Fruit fly (Drosophila melanogaster) whole organism, embryonic: Measurements from ENCODE around the gene Eip75B.

Experiments used
- C15 ChIP-seq: fragments of 200-800 bp; sonication (Bioruptor generic); IDR thresholded peaks from 3 replicates; pipeline ENCODE4 v1.3.6; 2022; ENCODE audit warnings: missing biosample characterization, missing genetic modification characterization
- CG10366 ChIP-seq: fragments of 200-800 bp; sonication (Bioruptor generic); IDR thresholded peaks from 2 replicates; pipeline ENCODE4 v1.3.6; 2022; ENCODE audit warnings: missing biosample characterization, missing genetic modification characterization
- CG12744 ChIP-seq: fragments of 200-800 bp; sonication (Bioruptor generic); optimal IDR thresholded peaks from 2 replicates; lab custom pipeline; 2016; ENCODE audit warnings: missing biosample characterization, missing genetic modification characterization
- CG13424 ChIP-seq: fragments of 200-800 bp; sonication (Bioruptor generic); optimal IDR thresholded peaks from 2 replicates; lab custom pipeline; 2019; ENCODE audit warnings: missing biosample characterization, mild to moderate bottlenecking, missing genetic modification characterization, moderate library complexity
- CG14965 ChIP-seq: fragments of 200-800 bp; sonication (Bioruptor generic); optimal IDR thresholded peaks from 2 replicates; lab custom pipeline; 2016; ENCODE audit warnings: missing biosample characterization, missing genetic modification characterization, borderline replicate concordance
- CG16813 ChIP-seq: fragments of 200-800 bp; sonication (Bioruptor generic); IDR thresholded peaks from 3 replicates; pipeline ENCODE4 v1.3.6; 2022; ENCODE audit warnings: missing biosample characterization, missing genetic modification characterization; ENCODE audit not compliant: partially characterized antibody
- CG17612 ChIP-seq: fragments of 200-800 bp; sonication (Bioruptor generic); IDR thresholded peaks from 2 replicates; pipeline ENCODE4 v1.3.6; 2022; ENCODE audit warnings: missing biosample characterization, missing genetic modification characterization
- CG2116 ChIP-seq: fragments of 200-800 bp; sonication (Bioruptor generic); optimal IDR thresholded peaks from 3 replicates; lab custom pipeline; 2018; ENCODE audit warnings: missing biosample characterization, mild to moderate bottlenecking, missing genetic modification characterization
- CG30403 ChIP-seq: fragments of 200-800 bp; sonication (Bioruptor generic); optimal IDR thresholded peaks from 3 replicates; lab custom pipeline; 2016; ENCODE audit warnings: missing biosample characterization, missing genetic modification characterization
- CG34224 ChIP-seq: fragments of 200-800 bp; sonication (Bioruptor generic); IDR thresholded peaks from 3 replicates; pipeline ENCODE4 v1.3.6; 2022; ENCODE audit warnings: missing biosample characterization, missing genetic modification characterization; ENCODE audit not compliant: partially characterized antibody
- CG9932 ChIP-seq: fragments of 200-800 bp; sonication (Bioruptor generic); IDR thresholded peaks from 2 replicates; pipeline ENCODE4 v1.3.6; 2022; ENCODE audit warnings: missing biosample characterization, missing genetic modification characterization
- CTCF ChIP-seq: fragments of 200-800 bp; sonication (Bioruptor generic); optimal IDR thresholded peaks from 2 replicates; lab custom pipeline; 2017; ENCODE audit warnings: missing biosample characterization, mild to moderate bottlenecking, missing genetic modification characterization, moderate library complexity
- Dll ChIP-seq: fragments of 200-800 bp; sonication (Bioruptor generic); IDR thresholded peaks from 4 replicates; pipeline ENCODE4 v1.3.6; 2022; ENCODE audit warnings: missing biosample characterization, missing genetic modification characterization; ENCODE audit not compliant: partially characterized antibody
- Doc2 ChIP-seq: fragments of 200-800 bp; sonication (Bioruptor generic); IDR thresholded peaks from 2 replicates; pipeline ENCODE4 v1.3.6; 2022; ENCODE audit warnings: missing biosample characterization, missing genetic modification characterization
- Fer2 ChIP-seq: fragments of 200-800 bp; sonication (Bioruptor generic); optimal IDR thresholded peaks from 2 replicates; lab custom pipeline; 2018; ENCODE audit warnings: missing biosample characterization, mild to moderate bottlenecking, missing genetic modification characterization, moderate library complexity
- GATAe ChIP-seq: fragments of 200-800 bp; sonication (Bioruptor generic); conservative IDR thresholded peaks from 2 replicates; pipeline ENCODE4 v1.3.6; 2022; ENCODE audit warnings: missing biosample characterization, missing genetic modification characterization
- H15 ChIP-seq: fragments of 200-800 bp; sonication (Bioruptor generic); IDR thresholded peaks from 3 replicates; pipeline ENCODE4 v1.3.6; 2022; ENCODE audit warnings: missing biosample characterization, missing genetic modification characterization
- Hand ChIP-seq: fragments of 200-800 bp; sonication (Bioruptor generic); optimal IDR thresholded peaks from 2 replicates; lab custom pipeline; 2017; ENCODE audit warnings: mild to moderate bottlenecking, missing biosample characterization, missing genetic modification reagents, missing genetic modification characterization
- Hmx ChIP-seq: fragments of 200-800 bp; sonication (Bioruptor generic); optimal IDR thresholded peaks from 2 replicates; lab custom pipeline; 2016; ENCODE audit warnings: missing biosample characterization, missing genetic modification characterization
- NFAT ChIP-seq: fragments of 200-800 bp; sonication (Bioruptor generic); IDR thresholded peaks from 2 replicates; pipeline ENCODE4 v1.3.6; 2022; ENCODE audit warnings: missing biosample characterization, missing genetic modification characterization
- NK7.1 ChIP-seq: fragments of 200-800 bp; sonication (Bioruptor generic); optimal IDR thresholded peaks from 3 replicates; lab custom pipeline; 2016; ENCODE audit warnings: missing biosample characterization, missing genetic modification characterization
- Stat92E ChIP-seq, 3 experiments: fragments of >200 bp in 2 of 3; fragments of 200-800 bp in 1 of 3; sonication (Bioruptor generic) in 1 of 3; optimal IDR thresholded peaks; 2 replicates each; lab custom pipeline; 2017 to 2019; ENCODE audit warnings: missing biosample characterization in 3 of 3, missing genetic modification characterization in 3 of 3, mild to moderate bottlenecking in 1 of 3, moderate library complexity in 1 of 3
- ap ChIP-seq: fragments of 200-800 bp; sonication (Bioruptor generic); IDR thresholded peaks from 2 replicates; pipeline ENCODE4 v1.3.6; 2022; ENCODE audit warnings: missing biosample characterization, missing genetic modification characterization
- ase ChIP-seq: fragments of 200-800 bp; sonication (Bioruptor generic); IDR thresholded peaks from 3 replicates; pipeline ENCODE4 v1.3.6; 2022; ENCODE audit warnings: missing biosample characterization, missing genetic modification characterization
- btn ChIP-seq: fragments of 200-800 bp; sonication (Bioruptor generic); optimal IDR thresholded peaks from 2 replicates; lab custom pipeline; 2016; ENCODE audit warnings: missing biosample characterization, missing genetic modification characterization
- chinmo ChIP-seq: fragments of 200-800 bp; sonication (Bioruptor generic); IDR thresholded peaks from 4 replicates; pipeline ENCODE4 v1.3.6; 2022; ENCODE audit warnings: missing biosample characterization, missing genetic modification characterization; ENCODE audit not compliant: partially characterized antibody
- corto ChIP-seq: fragments of 200-800 bp; sonication (Bioruptor generic); optimal IDR thresholded peaks from 2 replicates; lab custom pipeline; 2016; ENCODE audit warnings: missing biosample characterization, mild to moderate bottlenecking, missing genetic modification characterization, moderate library complexity
- croc ChIP-seq: fragments of 200-800 bp; sonication (Bioruptor generic); conservative IDR thresholded peaks from 3 replicates; pipeline ENCODE4 v1.3.6; 2022; ENCODE audit warnings: missing biosample characterization, missing genetic modification characterization
- da ChIP-seq: fragments of 200-800 bp; sonication (Bioruptor generic); optimal IDR thresholded peaks from 2 replicates; lab custom pipeline; 2016; ENCODE audit warnings: missing biosample characterization, missing genetic modification characterization
- danr ChIP-seq: fragments of 200-800 bp; sonication (Bioruptor generic); IDR thresholded peaks from 2 replicates; pipeline ENCODE4 v1.3.6; 2022; ENCODE audit warnings: missing biosample characterization, missing genetic modification characterization
- fd102C ChIP-seq: fragments of 200-800 bp; sonication (Bioruptor generic); optimal IDR thresholded peaks from 2 replicates; lab custom pipeline; 2018; ENCODE audit warnings: missing biosample characterization, mild to moderate bottlenecking, missing genetic modification characterization, moderate library complexity
- ftz-f1 ChIP-seq: fragments of 200-800 bp; sonication (Bioruptor generic); optimal IDR thresholded peaks from 2 replicates; lab custom pipeline; 2016; ENCODE audit warnings: missing biosample characterization, missing genetic modification characterization
- gsb ChIP-seq: fragments of 200-800 bp; sonication (Bioruptor generic); IDR thresholded peaks from 2 replicates; pipeline ENCODE4 v1.3.6; 2022; ENCODE audit warnings: missing biosample characterization, missing genetic modification characterization
- hb ChIP-seq: fragments of 200-800 bp; sonication (Bioruptor generic); IDR thresholded peaks from 3 replicates; pipeline ENCODE4 v1.3.6; 2022; ENCODE audit warnings: missing biosample characterization, missing genetic modification characterization; ENCODE audit not compliant: partially characterized antibody
- jigr1 ChIP-seq: fragments of 200-800 bp; sonication (Bioruptor generic); IDR thresholded peaks from 3 replicates; pipeline ENCODE4 v1.3.6; 2022; ENCODE audit warnings: missing biosample characterization, missing genetic modification characterization
- maf-S ChIP-seq: fragments of 200-800 bp; sonication (Bioruptor generic); optimal IDR thresholded peaks from 2 replicates; lab custom pipeline; 2016; ENCODE audit warnings: missing biosample characterization, missing genetic modification characterization
- nerfin-2 ChIP-seq: fragments of 200-800 bp; sonication (Bioruptor generic); IDR thresholded peaks from 2 replicates; pipeline ENCODE4 v1.3.6; 2022; ENCODE audit warnings: missing biosample characterization, missing genetic modification characterization; ENCODE audit not compliant: partially characterized antibody
- pho ChIP-seq: fragments of 200-800 bp; sonication (Bioruptor generic); optimal IDR thresholded peaks from 2 replicates; lab custom pipeline; 2016; ENCODE audit warnings: missing biosample characterization, missing genetic modification characterization
- pita ChIP-seq: fragments of 200-800 bp; sonication (Bioruptor generic); optimal IDR thresholded peaks from 2 replicates; lab custom pipeline; 2017; ENCODE audit warnings: missing biosample characterization, mild to moderate bottlenecking, missing genetic modification characterization
- ranshi ChIP-seq: fragments of 200-800 bp; sonication (Bioruptor generic); IDR thresholded peaks from 2 replicates; pipeline ENCODE4 v1.3.6; 2022; ENCODE audit warnings: missing biosample characterization, missing genetic modification characterization
- sens-2 ChIP-seq: fragments of 200-800 bp; sonication (Bioruptor generic); IDR thresholded peaks from 2 replicates; pipeline ENCODE4 v1.3.6; 2022; ENCODE audit warnings: missing biosample characterization, missing genetic modification characterization
- sim ChIP-seq: fragments of 200-800 bp; sonication (Bioruptor generic); IDR thresholded peaks from 2 replicates; pipeline ENCODE4 v1.3.6; 2022; ENCODE audit warnings: missing biosample characterization, missing genetic modification characterization
- slbo ChIP-seq: fragments of 200-800 bp; sonication (Bioruptor generic); IDR thresholded peaks from 2 replicates; pipeline ENCODE4 v1.3.6; 2022; ENCODE audit warnings: missing biosample characterization, missing genetic modification characterization
- sr ChIP-seq: fragments of 200-800 bp; sonication (Bioruptor generic); IDR thresholded peaks from 3 replicates; pipeline ENCODE4 v1.3.6; 2022; ENCODE audit warnings: missing biosample characterization, missing genetic modification characterization
- tio ChIP-seq: fragments of 200-800 bp; sonication (Bioruptor generic); optimal IDR thresholded peaks from 2 replicates; lab custom pipeline; 2017; ENCODE audit warnings: missing biosample characterization, missing genetic modification characterization, inconsistent platforms
- toy ChIP-seq: fragments of 200-800 bp; sonication (Bioruptor generic); IDR thresholded peaks from 2 replicates; pipeline ENCODE4 v1.3.6; 2022; ENCODE audit warnings: missing biosample characterization, missing genetic modification characterization
- trem ChIP-seq: fragments of 200-800 bp; optimal IDR thresholded peaks from 3 replicates; lab custom pipeline; 2019; ENCODE audit warnings: missing biosample characterization, mild to moderate bottlenecking, missing genetic modification characterization, moderate library complexity
- tup ChIP-seq: fragments of 200-800 bp; sonication (Bioruptor generic); optimal IDR thresholded peaks from 2 replicates; lab custom pipeline; 2016; ENCODE audit warnings: missing biosample characterization, mild to moderate bottlenecking, missing genetic modification characterization, moderate library complexity
- unpg ChIP-seq: fragments of 200-800 bp; sonication (Bioruptor generic); optimal IDR thresholded peaks from 3 replicates; lab custom pipeline; 2018; ENCODE audit warnings: missing biosample characterization, mild to moderate bottlenecking, missing genetic modification characterization, moderate library complexity
- wor ChIP-seq: fragments of 200-800 bp; sonication (Bioruptor generic); IDR thresholded peaks from 2 replicates; pipeline ENCODE4 v1.3.6; 2022; ENCODE audit warnings: missing biosample characterization, missing genetic modification characterization

Eip75B gene

dm6 chr3L:17995203-17996143 lies 69.0 kb downstream of the Eip75B start (continued):
- TF ChIP-seq Fer2 (tag; lab: Kevin White, UChicago), result no peak
- no peak for TF ChIP-seq maf-S (GFP tag; lab: Kevin White, UChicago)
- TF ChIP-seq hb (GFP tag; lab: Robert Waterston, UW), result no peak
- no peak for TF ChIP-seq C15 (GFP tag; lab: Robert Waterston, UW)
- TF ChIP-seq ap (GFP tag; lab: Robert Waterston, UW), result no peak
- TF ChIP-seq ftz-f1, result peak; percentile 99
- peak; percentile 34; the same call in 1 of the 3 replicates for TF ChIP-seq CG34224 (GFP tag; lab: Robert Waterston, UW)
- no peak for TF ChIP-seq CG17612 (GFP tag; lab: Robert Waterston, UW)
- no peak for TF ChIP-seq sens-2
- no peak for TF ChIP-seq CG12744 (GFP tag; lab: Kevin White, UChicago)
- TF ChIP-seq da (GFP tag; lab: Kevin White, UChicago), result no peak
- no peak for TF ChIP-seq btn (GFP tag; lab: Kevin White, UChicago)
- peak; percentile 34 for TF ChIP-seq Hand (GFP tag; lab: Kevin White, UChicago)
- no peak for TF ChIP-seq tup (GFP tag; lab: Kevin White, UChicago)
- TF ChIP-seq NFAT (GFP tag; lab: Robert Waterston, UW), result peak; percentile 62
- TF ChIP-seq croc (GFP tag; lab: Robert Waterston, UW), result no peak
- peak; percentile 51; the same call in 1 of the 2 replicates for TF ChIP-seq CG9932 (GFP tag; lab: Robert Waterston, UW)
- no peak for TF ChIP-seq unpg (GFP tag; lab: Kevin White, UChicago)
- TF ChIP-seq tio (GFP tag; lab: Kevin White, UChicago), result no peak
- no peak for TF ChIP-seq CG10366
- peak in 1 of 3 experiments; percentile 55 for TF ChIP-seq Stat92E (GFP tag; optimal IDR thresholded peaks at IDR 0.05; lab: Kevin White, UChicago)
- no peak for TF ChIP-seq H15 (GFP tag; lab: Robert Waterston, UW)
- no peak for TF ChIP-seq wor (GFP tag; lab: Robert Waterston, UW)
- no peak for TF ChIP-seq gsb (GFP tag; lab: Robert Waterston, UW)
- no peak for TF ChIP-seq trem (tag; lab: Kevin White, UChicago)
- TF ChIP-seq sr, result no peak
- no peak for TF ChIP-seq CG16813 (GFP tag; lab: Robert Waterston, UW)
- no peak for TF ChIP-seq CG14965 (GFP tag; lab: Kevin White, UChicago)
- no peak for TF ChIP-seq Dll (GFP tag; lab: Robert Waterston, UW)
- no peak for TF ChIP-seq fd102C (GFP tag; lab: Kevin White, UChicago)
- peak; percentile 36; the same call in 1 of the 2 replicates for TF ChIP-seq slbo (GFP tag; lab: Robert Waterston, UW)
- no peak for TF ChIP-seq CTCF
- no peak for TF ChIP-seq toy (GFP tag; lab: Robert Waterston, UW)
- no peak for TF ChIP-seq CG30403 (GFP tag; lab: Kevin White, UChicago)
- no peak for TF ChIP-seq ase (GFP tag; lab: Robert Waterston, UW)
- TF ChIP-seq nerfin-2 (GFP tag; lab: Robert Waterston, UW), result no peak
- TF ChIP-seq NK7.1 (GFP tag; lab: Kevin White, UChicago), result no peak
- TF ChIP-seq jigr1 (GFP tag; lab: Robert Waterston, UW), result no peak
- no peak for TF ChIP-seq ranshi (GFP tag; lab: Robert Waterston, UW)
- TF ChIP-seq Hmx, result no peak
- TF ChIP-seq Doc2 (GFP tag; lab: Robert Waterston, UW), result no peak
- no peak for TF ChIP-seq danr (GFP tag; lab: Robert Waterston, UW)
- no peak for TF ChIP-seq CG2116 (GFP tag; lab: Kevin White, UChicago)
- TF ChIP-seq GATAe (GFP tag; lab: Robert Waterston, UW), result peak; percentile 65
- TF ChIP-seq chinmo (GFP tag; lab: Robert Waterston, UW), result peak; percentile 84; the same call in 3 of the 4 replicates
- TF ChIP-seq sim (GFP tag; lab: Robert Waterston, UW), result no peak
- TF ChIP-seq pita, result no peak
- TF ChIP-seq pho, result no peak
- TF ChIP-seq CG13424 (tag; lab: Kevin White, UChicago), result no peak
- TF ChIP-seq corto, result no peak
